Fruit fly (Drosophila melanogaster) whole organism, prepupa: Measurements from ENCODE around the gene CG13919.
A peak's percentile ranks its signal among the peaks of the same experiment; 100 is the strongest.

Experiments
- Blimp-1 ChIP-seq: fragments of 200-800 bp; sonication (Bioruptor generic); optimal IDR thresholded peaks from 3 replicates; lab custom pipeline; 2017; ENCODE audit warnings: missing biosample characterization, missing genetic modification characterization, mild to moderate bottlenecking, moderate library complexity, missing genetic modification reagents
- CG10631 ChIP-seq: fragments of 200-800 bp; sonication (Bioruptor generic); optimal IDR thresholded peaks from 2 replicates; lab custom pipeline; 2016; ENCODE audit warnings: missing biosample characterization, missing genetic modification characterization
- CG10669 ChIP-seq: fragments of 200-800 bp; sonication (Bioruptor generic); optimal IDR thresholded peaks from 3 replicates; lab custom pipeline; 2018; ENCODE audit warnings: missing biosample characterization, mild to moderate bottlenecking, missing genetic modification characterization, moderate library complexity
- CG11294 ChIP-seq: fragments of 200-800 bp; sonication (Bioruptor generic); IDR thresholded peaks from 2 replicates; pipeline ENCODE4 v1.3.6; 2022; ENCODE audit warnings: missing biosample characterization, missing genetic modification characterization
- CG11762 ChIP-seq: fragments of 200-800 bp; sonication (Bioruptor generic); optimal IDR thresholded peaks from 3 replicates; lab custom pipeline; 2016; ENCODE audit warnings: missing biosample characterization, missing genetic modification characterization; ENCODE audit not compliant: insufficient read depth
- CG15336 ChIP-seq: fragments of 200-800 bp; sonication (Bioruptor generic); IDR thresholded peaks from 2 replicates; pipeline ENCODE4 v1.3.6; 2022; ENCODE audit warnings: missing biosample characterization, missing genetic modification characterization
- CG1621 ChIP-seq: fragments of 200-800 bp; sonication (Bioruptor generic); optimal IDR thresholded peaks from 3 replicates; lab custom pipeline; 2018; ENCODE audit warnings: missing biosample characterization, mild to moderate bottlenecking, missing genetic modification characterization
- CG16779 ChIP-seq: fragments of 200-800 bp; sonication (Bioruptor generic); optimal IDR thresholded peaks from 3 replicates; lab custom pipeline; 2017; ENCODE audit warnings: missing biosample characterization, mild to moderate bottlenecking, missing genetic modification characterization
- CG3032 ChIP-seq: fragments of 200-800 bp; optimal IDR thresholded peaks from 2 replicates; lab custom pipeline; 2019; ENCODE audit warnings: missing biosample characterization, mild to moderate bottlenecking, missing genetic modification characterization, moderate library complexity
- CG31627 ChIP-seq: fragments of 200-800 bp; sonication (Bioruptor generic); optimal IDR thresholded peaks from 3 replicates; lab custom pipeline; 2016; ENCODE audit warnings: missing biosample characterization, missing genetic modification characterization
- CG32006 ChIP-seq: fragments of 200-800 bp; sonication (Bioruptor generic); optimal IDR thresholded peaks from 3 replicates; lab custom pipeline; 2017; ENCODE audit warnings: missing biosample characterization, mild to moderate bottlenecking, missing genetic modification characterization
- CG34406 ChIP-seq: fragments of 200-800 bp; sonication (Bioruptor generic); optimal IDR thresholded peaks from 3 replicates; lab custom pipeline; 2016; ENCODE audit warnings: missing biosample characterization, missing genetic modification characterization
- CG4318 ChIP-seq: fragments of 200-800 bp; sonication (Bioruptor generic); optimal IDR thresholded peaks from 3 replicates; lab custom pipeline; 2017; ENCODE audit warnings: missing biosample characterization, mild to moderate bottlenecking, missing genetic modification characterization
- CG6163 ChIP-seq: fragments of 200-800 bp; sonication (Bioruptor generic); IDR thresholded peaks from 3 replicates; pipeline ENCODE4 v1.3.6; 2022; ENCODE audit warnings: missing biosample characterization, missing genetic modification characterization
- CG6276 ChIP-seq: fragments of 200-800 bp; sonication (Bioruptor generic); optimal IDR thresholded peaks from 2 replicates; lab custom pipeline; 2017; ENCODE audit warnings: missing biosample characterization, mild to moderate bottlenecking, missing genetic modification characterization
- CG6792 ChIP-seq: fragments of 200-800 bp; sonication (Bioruptor generic); optimal IDR thresholded peaks from 3 replicates; lab custom pipeline; 2016; ENCODE audit warnings: missing biosample characterization, missing genetic modification characterization
- CG6854 ChIP-seq: fragments of 200-800 bp; sonication (Bioruptor generic); optimal IDR thresholded peaks from 2 replicates; lab custom pipeline; 2017; ENCODE audit warnings: missing biosample characterization, mild to moderate bottlenecking, missing genetic modification characterization
- CG7368 ChIP-seq: fragments of 200-800 bp; sonication (Bioruptor generic); optimal IDR thresholded peaks from 3 replicates; lab custom pipeline; 2016; ENCODE audit warnings: missing biosample characterization, missing genetic modification characterization
- CG8119 ChIP-seq: fragments of 200-800 bp; sonication (Bioruptor generic); IDR thresholded peaks from 3 replicates; pipeline ENCODE4 v1.3.6; 2022; ENCODE audit warnings: missing biosample characterization, missing genetic modification characterization
- CG8632 ChIP-seq: fragments of 200-800 bp; sonication (Bioruptor generic); optimal IDR thresholded peaks from 3 replicates; lab custom pipeline; 2016; ENCODE audit warnings: missing biosample characterization, missing genetic modification characterization
- CG9139 ChIP-seq: fragments of 200-800 bp; sonication (Bioruptor generic); optimal IDR thresholded peaks from 3 replicates; lab custom pipeline; 2017; ENCODE audit warnings: missing biosample characterization, mild to moderate bottlenecking, missing genetic modification characterization
- Eip75B ChIP-seq: fragments of 200-800 bp; sonication (Bioruptor generic); optimal IDR thresholded peaks from 3 replicates; lab custom pipeline; 2016; ENCODE audit warnings: missing biosample characterization, missing genetic modification characterization
- Eip78C ChIP-seq: fragments of 200-800 bp; sonication (Bioruptor generic); peaks from one replicate; lab custom pipeline; 2016; ENCODE audit warnings: missing biosample characterization, missing genetic modification characterization
- Eip93F ChIP-seq: fragments of 200-800 bp; sonication (Bioruptor generic); optimal IDR thresholded peaks from 2 replicates; lab custom pipeline; 2016; ENCODE audit warnings: missing biosample characterization, mild to moderate bottlenecking, missing genetic modification characterization
- Ets21C ChIP-seq: fragments of 200-800 bp; sonication (Bioruptor generic); optimal IDR thresholded peaks from 3 replicates; lab custom pipeline; 2016; ENCODE audit warnings: missing biosample characterization, missing genetic modification characterization
- Ets96B ChIP-seq: fragments of 200-800 bp; optimal IDR thresholded peaks from 2 replicates; lab custom pipeline; 2019; ENCODE audit warnings: missing biosample characterization, mild to moderate bottlenecking, missing genetic modification characterization, moderate library complexity
- Gug ChIP-seq: fragments of 200-800 bp; sonication (Bioruptor generic); IDR thresholded peaks from 2 replicates; pipeline ENCODE4 v1.3.6; 2022; ENCODE audit warnings: missing biosample characterization, missing genetic modification characterization
- Hr38 ChIP-seq: sonication (Bioruptor generic); optimal IDR thresholded peaks from 2 replicates; lab custom pipeline; 2016; ENCODE audit warnings: missing biosample characterization, missing genetic modification characterization
- Hr39 ChIP-seq: fragments of 200-800 bp; sonication (Bioruptor generic); optimal IDR thresholded peaks from 2 replicates; lab custom pipeline; 2016; ENCODE audit warnings: missing biosample characterization, missing genetic modification characterization
- Hr4 ChIP-seq: fragments of 200-800 bp; sonication (Bioruptor generic); optimal IDR thresholded peaks from 3 replicates; lab custom pipeline; 2016; ENCODE audit warnings: missing biosample characterization, missing genetic modification characterization
- Met ChIP-seq: fragments of 200-800 bp; sonication (Bioruptor generic); optimal IDR thresholded peaks from 3 replicates; lab custom pipeline; 2016; ENCODE audit warnings: missing biosample characterization, missing genetic modification characterization
- Sox14 ChIP-seq: fragments of 200-800 bp; sonication (Bioruptor generic); optimal IDR thresholded peaks from 3 replicates; lab custom pipeline; 2016; ENCODE audit warnings: missing biosample characterization, missing genetic modification characterization
- Sox15 ChIP-seq: fragments of 200-800 bp; sonication (Bioruptor generic); optimal IDR thresholded peaks from 3 replicates; lab custom pipeline; 2016; ENCODE audit warnings: missing biosample characterization, missing genetic modification characterization
- achi ChIP-seq: fragments of 200-800 bp; sonication (Bioruptor generic); optimal IDR thresholded peaks from 3 replicates; lab custom pipeline; 2016; ENCODE audit warnings: missing biosample characterization, missing genetic modification characterization
- acj6 ChIP-seq: fragments of 200-800 bp; sonication (Bioruptor generic); optimal IDR thresholded peaks from 3 replicates; lab custom pipeline; 2016; ENCODE audit warnings: missing biosample characterization, missing genetic modification characterization
- cyc ChIP-seq: fragments of 200-800 bp; sonication (Bioruptor generic); optimal IDR thresholded peaks from 3 replicates; lab custom pipeline; 2016; ENCODE audit warnings: missing biosample characterization, missing genetic modification characterization
- dac ChIP-seq: fragments of 200-800 bp; sonication (Bioruptor generic); optimal IDR thresholded peaks from 2 replicates; lab custom pipeline; 2017; ENCODE audit warnings: missing biosample characterization, mild to moderate bottlenecking, missing genetic modification characterization
- dsx ChIP-seq: fragments of 200-800 bp; optimal IDR thresholded peaks from 3 replicates; lab custom pipeline; 2019; ENCODE audit warnings: missing biosample characterization, mild to moderate bottlenecking, missing genetic modification characterization, moderate library complexity; ENCODE audit not compliant: poor library complexity, severe bottlenecking
- eg ChIP-seq: fragments of 200-800 bp; sonication (Bioruptor generic); IDR thresholded peaks from 3 replicates; pipeline ENCODE4 v1.3.6; 2022; ENCODE audit warnings: missing biosample characterization, missing genetic modification characterization
- esn ChIP-seq: fragments of 200-800 bp; sonication (Bioruptor generic); optimal IDR thresholded peaks from 2 replicates; lab custom pipeline; 2016; ENCODE audit warnings: missing biosample characterization, mild to moderate bottlenecking, missing genetic modification characterization, moderate library complexity
- fd59A ChIP-seq: fragments of 200-800 bp; sonication (Bioruptor generic); optimal IDR thresholded peaks from 2 replicates; lab custom pipeline; 2017; ENCODE audit warnings: missing biosample characterization, mild to moderate bottlenecking, missing genetic modification characterization, missing genetic modification reagents
- fd85E ChIP-seq: fragments of 200-800 bp; sonication (Bioruptor generic); optimal IDR thresholded peaks from 3 replicates; lab custom pipeline; 2016; ENCODE audit warnings: missing biosample characterization, missing genetic modification characterization
- fkh ChIP-seq: fragments of 200-800 bp; sonication (Bioruptor generic); optimal IDR thresholded peaks from 3 replicates; lab custom pipeline; 2017; ENCODE audit warnings: missing biosample characterization, mild to moderate bottlenecking, missing genetic modification characterization, moderate library complexity
- lz ChIP-seq: fragments of 200-800 bp; sonication (Bioruptor generic); optimal IDR thresholded peaks from 3 replicates; lab custom pipeline; 2016; ENCODE audit warnings: missing biosample characterization, missing genetic modification characterization
- net ChIP-seq: fragments of 200-800 bp; sonication (Bioruptor generic); optimal IDR thresholded peaks from 3 replicates; lab custom pipeline; 2016; ENCODE audit warnings: missing biosample characterization, missing genetic modification characterization
- pdm3 ChIP-seq: fragments of 200-800 bp; sonication (Bioruptor generic); optimal IDR thresholded peaks from 3 replicates; lab custom pipeline; 2016; ENCODE audit warnings: missing biosample characterization, missing genetic modification characterization
- spab ChIP-seq: fragments of 200-800 bp; sonication (Bioruptor generic); optimal IDR thresholded peaks from 2 replicates; lab custom pipeline; 2017; ENCODE audit warnings: missing biosample characterization, mild to moderate bottlenecking, missing genetic modification characterization, missing genetic modification reagents
- svp ChIP-seq: fragments of 200-800 bp; sonication (Bioruptor generic); peaks from one replicate; lab custom pipeline; 2016; ENCODE audit warnings: missing biosample characterization, missing genetic modification characterization
- vri ChIP-seq: fragments of 200-800 bp; sonication (Bioruptor generic); optimal IDR thresholded peaks from 3 replicates; lab custom pipeline; 2016; ENCODE audit warnings: missing biosample characterization, mild to moderate bottlenecking, missing genetic modification characterization

CG13919 gene

dm6 chr3L:1688569-1688968 is 43.3 kb downstream of the CG13919 start:
- TF ChIP-seq CG16779 (tag; lab: Kevin White, UChicago), result no peak
- TF ChIP-seq CG6163 (GFP tag; lab: Robert Waterston, UW), result peak; percentile 44; the same call in 2 of the 3 replicates
- peak; percentile 20 for TF ChIP-seq svp (GFP tag; lab: Kevin White, UChicago)
- TF ChIP-seq eg (GFP tag; lab: Robert Waterston, UW), result peak; percentile 34; the same call in 1 of the 3 replicates
- TF ChIP-seq Eip75B, result peak; percentile 11
- TF ChIP-seq CG1621 (tag; lab: Kevin White, UChicago), result peak; percentile 46
- TF ChIP-seq CG10669 (GFP tag; lab: Kevin White, UChicago), result no peak
- TF ChIP-seq Eip78C (GFP tag; lab: Kevin White, UChicago), result peak; percentile 49

DNA sequence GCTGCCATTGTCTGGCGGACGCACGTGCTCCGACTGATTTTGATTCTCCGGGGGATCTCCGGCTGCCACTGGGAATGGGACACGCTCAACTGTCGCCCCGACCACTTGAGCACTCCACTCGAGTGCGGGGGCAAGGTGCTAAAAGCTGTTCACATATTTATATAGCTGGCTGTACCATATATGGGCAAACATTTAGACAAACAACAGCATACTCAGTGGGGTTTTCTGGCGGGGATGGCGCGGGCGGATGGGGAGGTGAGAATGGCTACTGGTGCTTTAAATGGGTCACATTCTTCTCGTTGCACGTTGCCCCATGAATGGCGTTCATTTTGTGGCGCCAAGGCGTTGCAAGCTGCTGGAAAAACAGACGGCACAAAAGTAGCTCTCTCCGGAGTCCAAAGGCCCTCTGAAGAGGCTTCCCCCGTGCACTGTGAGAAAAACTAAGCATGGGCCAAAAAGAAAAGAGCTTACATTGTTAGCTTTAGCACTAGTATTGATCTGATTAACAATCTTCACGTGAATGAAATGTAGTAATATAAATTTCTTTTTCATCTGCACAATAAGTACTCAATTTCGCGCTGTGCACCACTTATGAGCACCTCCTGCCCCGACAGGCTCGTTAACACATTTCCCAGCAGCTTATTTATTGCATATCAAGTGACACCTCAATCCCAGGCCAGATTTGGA is 45.6 kb downstream of the CG13919 start:
- TF ChIP-seq CG11762 (GFP tag; lab: Kevin White, UChicago) (peak; percentile 68), Ets21C (GFP tag; lab: Kevin White, UChicago) (peak; percentile 14), CG6276 (GFP tag; lab: Kevin White, UChicago) (peak; percentile 73), CG10631 (peak; percentile 77), fkh (GFP tag; lab: Kevin White, UChicago) (peak; percentile 80), vri (GFP tag; lab: Kevin White, UChicago) (peak; percentile 22), net (GFP tag; lab: Kevin White, UChicago) (peak; percentile 70), CG34406 (GFP tag; lab: Kevin White, UChicago) (peak; percentile 51), pdm3 (GFP tag; lab: Kevin White, UChicago) (peak; percentile 66), spab (peak; percentile 81), esn (peak; percentile 64), Hr4 (GFP tag; lab: Kevin White, UChicago) (peak; percentile 80), dac (GFP tag; lab: Kevin White, UChicago) (peak; percentile 18), Met (GFP tag; lab: Kevin White, UChicago) (peak; percentile 65), fd85E (peak; percentile 23), Hr38 (GFP tag; lab: Kevin White, UChicago) (no peak), Gug (peak; percentile 72), CG9139 (GFP tag; lab: Kevin White, UChicago) (peak; percentile 67), lz (GFP tag; lab: Kevin White, UChicago) (peak; percentile 52), acj6 (GFP tag; lab: Kevin White, UChicago) (peak; percentile 78), Eip93F (GFP tag; lab: Kevin White, UChicago) (no peak), CG4318 (GFP tag; lab: Kevin White, UChicago) (peak; percentile 64), CG15336 (peak; percentile 75), Ets96B (tag; lab: Kevin White, UChicago) (peak; percentile 81), dsx (GFP tag; lab: Kevin White, UChicago) (peak; percentile 75), achi (peak; percentile 78), Hr39 (GFP tag; lab: Kevin White, UChicago) (peak; percentile 66), CG8119 (GFP tag; lab: Robert Waterston, UW) (peak; percentile 75), CG8632 (GFP tag; lab: Kevin White, UChicago) (peak; percentile 48), fd59A (peak; percentile 67), CG11294 (GFP tag; lab: Robert Waterston, UW) (peak; percentile 45; the same call in 1 of the 2 replicates), CG7368 (GFP tag; lab: Kevin White, UChicago) (peak; percentile 72), CG10669 (GFP tag; lab: Kevin White, UChicago) (peak; percentile 81), CG31627 (GFP tag; lab: Kevin White, UChicago) (peak; percentile 61), Sox14 (GFP tag; lab: Kevin White, UChicago) (peak; percentile 75), CG6163 (GFP tag; lab: Robert Waterston, UW) (peak; percentile 88), cyc (GFP tag; lab: Kevin White, UChicago) (peak; percentile 78), CG6792 (peak; percentile 59), Sox15 (GFP tag; lab: Kevin White, UChicago) (peak; percentile 46), CG32006 (GFP tag; lab: Kevin White, UChicago) (peak; percentile 81), Blimp-1 (GFP tag; lab: Kevin White, UChicago) (peak; percentile 20), CG6854 (GFP tag; lab: Kevin White, UChicago) (no peak), CG3032 (tag; lab: Kevin White, UChicago) (peak; percentile 78), Eip75B (peak; percentile 80)
